Fruit fly (Drosophila melanogaster) whole organism, prepupa: ENCODE data around the gene fred.

Source experiments
- Blimp-1 ChIP-seq: fragments of 200-800 bp; sonication (Bioruptor generic); optimal IDR thresholded peaks from 3 replicates; lab custom pipeline; 2017; ENCODE audit warnings: missing biosample characterization, missing genetic modification characterization, mild to moderate bottlenecking, moderate library complexity, missing genetic modification reagents
- CG10631 ChIP-seq: fragments of 200-800 bp; sonication (Bioruptor generic); optimal IDR thresholded peaks from 2 replicates; lab custom pipeline; 2016; ENCODE audit warnings: missing biosample characterization, missing genetic modification characterization
- CG11294 ChIP-seq: fragments of 200-800 bp; sonication (Bioruptor generic); IDR thresholded peaks from 2 replicates; pipeline ENCODE4 v1.3.6; 2022; ENCODE audit warnings: missing biosample characterization, missing genetic modification characterization
- CG11902 ChIP-seq: fragments of 200-800 bp; sonication (Bioruptor generic); optimal IDR thresholded peaks from 3 replicates; lab custom pipeline; 2016; ENCODE audit warnings: missing biosample characterization, missing genetic modification characterization
- CG15336 ChIP-seq: fragments of 200-800 bp; sonication (Bioruptor generic); IDR thresholded peaks from 2 replicates; pipeline ENCODE4 v1.3.6; 2022; ENCODE audit warnings: missing biosample characterization, missing genetic modification characterization
- CG16779 ChIP-seq: fragments of 200-800 bp; sonication (Bioruptor generic); optimal IDR thresholded peaks from 3 replicates; lab custom pipeline; 2017; ENCODE audit warnings: missing biosample characterization, mild to moderate bottlenecking, missing genetic modification characterization
- CG3032 ChIP-seq: fragments of 200-800 bp; optimal IDR thresholded peaks from 2 replicates; lab custom pipeline; 2019; ENCODE audit warnings: missing biosample characterization, mild to moderate bottlenecking, missing genetic modification characterization, moderate library complexity
- CG31627 ChIP-seq: fragments of 200-800 bp; sonication (Bioruptor generic); optimal IDR thresholded peaks from 3 replicates; lab custom pipeline; 2016; ENCODE audit warnings: missing biosample characterization, missing genetic modification characterization
- CG32006 ChIP-seq: fragments of 200-800 bp; sonication (Bioruptor generic); optimal IDR thresholded peaks from 3 replicates; lab custom pipeline; 2017; ENCODE audit warnings: missing biosample characterization, mild to moderate bottlenecking, missing genetic modification characterization
- CG34406 ChIP-seq: fragments of 200-800 bp; sonication (Bioruptor generic); optimal IDR thresholded peaks from 3 replicates; lab custom pipeline; 2016; ENCODE audit warnings: missing biosample characterization, missing genetic modification characterization
- CG3919 ChIP-seq: fragments of 200-800 bp; sonication (Bioruptor generic); optimal IDR thresholded peaks from 3 replicates; lab custom pipeline; 2016; ENCODE audit warnings: missing biosample characterization, missing genetic modification characterization
- CG6163 ChIP-seq: fragments of 200-800 bp; sonication (Bioruptor generic); IDR thresholded peaks from 3 replicates; pipeline ENCODE4 v1.3.6; 2022; ENCODE audit warnings: missing biosample characterization, missing genetic modification characterization
- CG6276 ChIP-seq: fragments of 200-800 bp; sonication (Bioruptor generic); optimal IDR thresholded peaks from 2 replicates; lab custom pipeline; 2017; ENCODE audit warnings: missing biosample characterization, mild to moderate bottlenecking, missing genetic modification characterization
- CG6792 ChIP-seq: fragments of 200-800 bp; sonication (Bioruptor generic); optimal IDR thresholded peaks from 3 replicates; lab custom pipeline; 2016; ENCODE audit warnings: missing biosample characterization, missing genetic modification characterization
- CG6808 ChIP-seq: fragments of 200-800 bp; sonication (Bioruptor generic); optimal IDR thresholded peaks from 3 replicates; lab custom pipeline; 2017; ENCODE audit warnings: missing biosample characterization, missing genetic modification characterization, mild to moderate bottlenecking, moderate library complexity, missing genetic modification reagents
- CG6854 ChIP-seq: fragments of 200-800 bp; sonication (Bioruptor generic); optimal IDR thresholded peaks from 2 replicates; lab custom pipeline; 2017; ENCODE audit warnings: missing biosample characterization, mild to moderate bottlenecking, missing genetic modification characterization
- CG7368 ChIP-seq: fragments of 200-800 bp; sonication (Bioruptor generic); optimal IDR thresholded peaks from 3 replicates; lab custom pipeline; 2016; ENCODE audit warnings: missing biosample characterization, missing genetic modification characterization
- CG8319 ChIP-seq: fragments of 200-800 bp; sonication (Bioruptor generic); optimal IDR thresholded peaks from 3 replicates; lab custom pipeline; 2016; ENCODE audit warnings: missing biosample characterization, missing genetic modification characterization
- CG9139 ChIP-seq: fragments of 200-800 bp; sonication (Bioruptor generic); optimal IDR thresholded peaks from 3 replicates; lab custom pipeline; 2017; ENCODE audit warnings: missing biosample characterization, mild to moderate bottlenecking, missing genetic modification characterization
- Eip75B ChIP-seq: fragments of 200-800 bp; sonication (Bioruptor generic); optimal IDR thresholded peaks from 3 replicates; lab custom pipeline; 2016; ENCODE audit warnings: missing biosample characterization, missing genetic modification characterization
- Eip78C ChIP-seq: fragments of 200-800 bp; sonication (Bioruptor generic); peaks from one replicate; lab custom pipeline; 2016; ENCODE audit warnings: missing biosample characterization, missing genetic modification characterization
- Eip93F ChIP-seq: fragments of 200-800 bp; sonication (Bioruptor generic); optimal IDR thresholded peaks from 2 replicates; lab custom pipeline; 2016; ENCODE audit warnings: missing biosample characterization, mild to moderate bottlenecking, missing genetic modification characterization
- Ets21C ChIP-seq: fragments of 200-800 bp; sonication (Bioruptor generic); optimal IDR thresholded peaks from 3 replicates; lab custom pipeline; 2016; ENCODE audit warnings: missing biosample characterization, missing genetic modification characterization
- Ets96B ChIP-seq: fragments of 200-800 bp; optimal IDR thresholded peaks from 2 replicates; lab custom pipeline; 2019; ENCODE audit warnings: missing biosample characterization, mild to moderate bottlenecking, missing genetic modification characterization, moderate library complexity
- Hr38 ChIP-seq: sonication (Bioruptor generic); optimal IDR thresholded peaks from 2 replicates; lab custom pipeline; 2016; ENCODE audit warnings: missing biosample characterization, missing genetic modification characterization
- Hr39 ChIP-seq: fragments of 200-800 bp; sonication (Bioruptor generic); optimal IDR thresholded peaks from 2 replicates; lab custom pipeline; 2016; ENCODE audit warnings: missing biosample characterization, missing genetic modification characterization
- Hr4 ChIP-seq: fragments of 200-800 bp; sonication (Bioruptor generic); optimal IDR thresholded peaks from 3 replicates; lab custom pipeline; 2016; ENCODE audit warnings: missing biosample characterization, missing genetic modification characterization
- Lpt ChIP-seq: fragments of 200-800 bp; sonication (Bioruptor generic); optimal IDR thresholded peaks from 3 replicates; lab custom pipeline; 2016; ENCODE audit warnings: missing biosample characterization, missing genetic modification characterization
- OdsH ChIP-seq: fragments of 200-800 bp; sonication (Bioruptor generic); optimal IDR thresholded peaks from 3 replicates; lab custom pipeline; 2016; ENCODE audit warnings: missing biosample characterization, missing genetic modification characterization
- Smox ChIP-seq: fragments of 200-800 bp; sonication (Bioruptor generic); optimal IDR thresholded peaks from 3 replicates; lab custom pipeline; 2016; ENCODE audit warnings: missing biosample characterization, missing genetic modification characterization
- Sox102F ChIP-seq: fragments of 200-800 bp; sonication (Bioruptor generic); optimal IDR thresholded peaks from 2 replicates; lab custom pipeline; 2016; ENCODE audit warnings: missing biosample characterization, mild to moderate bottlenecking, missing genetic modification characterization
- Sox14 ChIP-seq: fragments of 200-800 bp; sonication (Bioruptor generic); optimal IDR thresholded peaks from 3 replicates; lab custom pipeline; 2016; ENCODE audit warnings: missing biosample characterization, missing genetic modification characterization
- Sox15 ChIP-seq: fragments of 200-800 bp; sonication (Bioruptor generic); optimal IDR thresholded peaks from 3 replicates; lab custom pipeline; 2016; ENCODE audit warnings: missing biosample characterization, missing genetic modification characterization
- achi ChIP-seq: fragments of 200-800 bp; sonication (Bioruptor generic); optimal IDR thresholded peaks from 3 replicates; lab custom pipeline; 2016; ENCODE audit warnings: missing biosample characterization, missing genetic modification characterization
- acj6 ChIP-seq: fragments of 200-800 bp; sonication (Bioruptor generic); optimal IDR thresholded peaks from 3 replicates; lab custom pipeline; 2016; ENCODE audit warnings: missing biosample characterization, missing genetic modification characterization
- cyc ChIP-seq: fragments of 200-800 bp; sonication (Bioruptor generic); optimal IDR thresholded peaks from 3 replicates; lab custom pipeline; 2016; ENCODE audit warnings: missing biosample characterization, missing genetic modification characterization
- dsx ChIP-seq: fragments of 200-800 bp; optimal IDR thresholded peaks from 3 replicates; lab custom pipeline; 2019; ENCODE audit warnings: missing biosample characterization, mild to moderate bottlenecking, missing genetic modification characterization, moderate library complexity; ENCODE audit not compliant: poor library complexity, severe bottlenecking
- esn ChIP-seq: fragments of 200-800 bp; sonication (Bioruptor generic); optimal IDR thresholded peaks from 2 replicates; lab custom pipeline; 2016; ENCODE audit warnings: missing biosample characterization, mild to moderate bottlenecking, missing genetic modification characterization, moderate library complexity
- fd59A ChIP-seq: fragments of 200-800 bp; sonication (Bioruptor generic); optimal IDR thresholded peaks from 2 replicates; lab custom pipeline; 2017; ENCODE audit warnings: missing biosample characterization, mild to moderate bottlenecking, missing genetic modification characterization, missing genetic modification reagents
- fd85E ChIP-seq: fragments of 200-800 bp; sonication (Bioruptor generic); optimal IDR thresholded peaks from 3 replicates; lab custom pipeline; 2016; ENCODE audit warnings: missing biosample characterization, missing genetic modification characterization
- fkh ChIP-seq: fragments of 200-800 bp; sonication (Bioruptor generic); optimal IDR thresholded peaks from 3 replicates; lab custom pipeline; 2017; ENCODE audit warnings: missing biosample characterization, mild to moderate bottlenecking, missing genetic modification characterization, moderate library complexity
- lz ChIP-seq: fragments of 200-800 bp; sonication (Bioruptor generic); optimal IDR thresholded peaks from 3 replicates; lab custom pipeline; 2016; ENCODE audit warnings: missing biosample characterization, missing genetic modification characterization
- net ChIP-seq: fragments of 200-800 bp; sonication (Bioruptor generic); optimal IDR thresholded peaks from 3 replicates; lab custom pipeline; 2016; ENCODE audit warnings: missing biosample characterization, missing genetic modification characterization
- salr ChIP-seq, 2 experiments: fragments of 200-800 bp; sonication (Bioruptor generic); optimal IDR thresholded peaks; 3 replicates each; lab custom pipeline; 2016 to 2018; ENCODE audit warnings: missing biosample characterization in 2 of 2, missing genetic modification characterization in 2 of 2, mild to moderate bottlenecking in 1 of 2
- spab ChIP-seq: fragments of 200-800 bp; sonication (Bioruptor generic); optimal IDR thresholded peaks from 2 replicates; lab custom pipeline; 2017; ENCODE audit warnings: missing biosample characterization, mild to moderate bottlenecking, missing genetic modification characterization, missing genetic modification reagents
- topi ChIP-seq: fragments of 200-800 bp; sonication (Bioruptor generic); optimal IDR thresholded peaks from 3 replicates; lab custom pipeline; 2016; ENCODE audit warnings: missing biosample characterization, missing genetic modification characterization
- vri ChIP-seq: fragments of 200-800 bp; sonication (Bioruptor generic); optimal IDR thresholded peaks from 3 replicates; lab custom pipeline; 2016; ENCODE audit warnings: missing biosample characterization, mild to moderate bottlenecking, missing genetic modification characterization

Gene fred

dm6 chr2L:3902760-3903159 is 88.8 kb downstream of the fred start, which contains the start of gene capu:
capu (minus strand) TSS chr2L:3902860.
- TF ChIP-seq CG11294 (GFP tag; lab: Robert Waterston, UW) (no peak), CG6163 (GFP tag; lab: Robert Waterston, UW) (no peak)

dm6 chr2L:3897529-3897928 is 94.0 kb downstream of the fred start:
- TF ChIP-seq dsx (GFP tag; lab: Kevin White, UChicago) (no peak), Lpt (GFP tag; lab: Kevin White, UChicago) (no peak), achi (GFP tag; lab: Kevin White, UChicago) (no peak), CG15336 (GFP tag; lab: Robert Waterston, UW) (no peak), CG31627 (no peak), acj6 (GFP tag; lab: Kevin White, UChicago) (no peak), CG6276 (GFP tag; lab: Kevin White, UChicago) (no peak), Ets96B (tag; lab: Kevin White, UChicago) (no peak)

- TF ChIP-seq vri (peak; percentile 76), Ets21C (GFP tag; lab: Kevin White, UChicago) (peak; percentile 53), acj6 (GFP tag; lab: Kevin White, UChicago) (peak; percentile 80), CG6276 (GFP tag; lab: Kevin White, UChicago) (peak; percentile 17), OdsH (GFP tag; lab: Kevin White, UChicago) (peak; percentile 75), topi (GFP tag; lab: Kevin White, UChicago) (peak; percentile 85), CG6808 (GFP tag; lab: Kevin White, UChicago) (peak; percentile 26), Lpt (GFP tag; lab: Kevin White, UChicago) (peak; percentile 23), CG15336 (GFP tag; lab: Robert Waterston, UW) (peak; percentile 74; the same call in 1 of the 2 replicates), CG16779 (tag; lab: Kevin White, UChicago) (no peak), dsx (GFP tag; lab: Kevin White, UChicago) (peak; percentile 1), CG6854 (GFP tag; lab: Kevin White, UChicago) (no peak), Hr39 (GFP tag; lab: Kevin White, UChicago) (peak; percentile 62), cyc (GFP tag; lab: Kevin White, UChicago) (peak; percentile 85), lz (GFP tag; lab: Kevin White, UChicago) (peak; percentile 71), CG34406 (GFP tag; lab: Kevin White, UChicago) (peak; percentile 74), Sox15 (GFP tag; lab: Kevin White, UChicago) (peak; percentile 50), Eip75B (peak; percentile 62), CG3032 (no peak), Hr4 (GFP tag; lab: Kevin White, UChicago) (peak; percentile 63), net (GFP tag; lab: Kevin White, UChicago) (peak; percentile 37), fkh (GFP tag; lab: Kevin White, UChicago) (no peak), Blimp-1 (peak; percentile 71), esn (GFP tag; lab: Kevin White, UChicago) (peak; percentile 83), CG9139 (GFP tag; lab: Kevin White, UChicago) (no peak), Hr38 (GFP tag; lab: Kevin White, UChicago) (no peak), Sox14 (GFP tag; lab: Kevin White, UChicago) (peak; percentile 48), CG10631 (GFP tag; lab: Kevin White, UChicago) (peak; percentile 64), CG6792 (GFP tag; lab: Kevin White, UChicago) (peak; percentile 66), CG7368 (peak; percentile 25), spab (peak; percentile 22), fd85E (GFP tag; lab: Kevin White, UChicago) (no peak), Eip93F (GFP tag; lab: Kevin White, UChicago) (peak; percentile 69), achi (GFP tag; lab: Kevin White, UChicago) (peak; percentile 64), CG32006 (GFP tag; lab: Kevin White, UChicago) (peak; percentile 38), CG11902 (GFP tag; lab: Kevin White, UChicago) (peak; percentile 61), CG8319 (GFP tag; lab: Kevin White, UChicago) (peak; percentile 67), fd59A (GFP tag; lab: Kevin White, UChicago) (peak; percentile 15), Eip78C (peak; percentile 89), CG3919 (GFP tag; lab: Kevin White, UChicago) (peak; percentile 66), Sox102F (GFP tag; lab: Kevin White, UChicago) (peak; percentile 73), salr (GFP tag; optimal IDR thresholded peaks at IDR 0.05; lab: Kevin White, UChicago) (peak in 1 of 2 experiments; percentile 27), Smox (GFP tag; lab: Kevin White, UChicago) (peak; percentile 74)
Measured at dm6 chr2L:3896834-3897143, 94.7 kb downstream of the fred start.
